Fruit fly (Drosophila melanogaster) whole organism, adult: ENCODE measurements around the gene CG5882.

ENCODE experiments used
- CG7101 ChIP-seq: fragments of 200-800 bp; sonication (Bioruptor generic); optimal IDR thresholded peaks from 2 replicates; lab custom pipeline; 2018; ENCODE audit warnings: missing biosample characterization, mild to moderate bottlenecking, missing genetic modification characterization, moderate library complexity
- cic ChIP-seq: fragments of 200-800 bp; sonication (Bioruptor generic); optimal IDR thresholded peaks from 2 replicates; lab custom pipeline; 2017; ENCODE audit warnings: missing biosample characterization, mild to moderate bottlenecking, missing genetic modification characterization, moderate library complexity
- kay ChIP-seq: fragments of 200-800 bp; sonication (Bioruptor generic); peaks from one replicate; lab custom pipeline; 2016; ENCODE audit warnings: missing biosample characterization, missing genetic modification characterization, borderline replicate concordance

DNA sequence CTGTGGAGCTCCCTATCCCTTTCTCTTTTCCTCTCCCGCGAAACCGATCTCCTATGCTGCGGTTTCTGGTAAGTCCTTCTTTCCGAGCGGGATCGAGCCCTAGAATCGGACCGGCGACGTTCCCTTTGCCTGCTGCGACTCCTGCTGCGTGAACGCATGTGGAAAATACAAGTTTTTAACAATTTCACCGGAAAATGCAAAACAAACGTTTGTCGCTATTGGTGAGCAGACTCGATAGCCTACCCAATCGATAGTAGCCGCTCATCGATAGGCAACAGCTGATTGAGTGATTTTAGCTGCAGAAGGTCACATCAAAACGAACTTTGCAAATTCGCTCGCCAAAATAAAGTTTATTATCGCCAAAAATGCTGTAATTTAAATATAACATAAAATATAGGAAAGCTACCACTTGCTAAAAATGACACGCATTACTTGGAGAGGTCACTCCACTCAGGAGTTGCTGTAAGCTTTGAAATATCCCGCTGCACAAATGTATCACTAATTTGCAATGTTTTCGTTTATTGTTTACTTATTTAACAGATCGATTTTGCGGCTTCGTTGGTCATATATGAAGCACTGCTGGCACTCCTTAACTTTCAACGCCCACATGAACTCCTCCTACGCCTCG lies 1.9 kb upstream of the CG5882 start, which contains the start of the genes CG6066 and CG5880:
- TF ChIP-seq CG7101 (tag; lab: Kevin White, UChicago) (no peak), cic (no peak), kay (GFP tag; lab: Kevin White, UChicago) (no peak)
